Fruit fly (Drosophila melanogaster) whole organism, pupa: Measurements from ENCODE around the gene jagn.

Experiments
- CG12605 ChIP-seq: fragments of 200-800 bp; sonication (Bioruptor generic); IDR thresholded peaks from 2 replicates; pipeline ENCODE4 v1.3.6; 2022; ENCODE audit warnings: missing biosample characterization, missing genetic modification characterization
- CG14655 ChIP-seq: fragments of 200-800 bp; sonication (Bioruptor generic); optimal IDR thresholded peaks from 3 replicates; lab custom pipeline; 2017; ENCODE audit warnings: mild to moderate bottlenecking, missing biosample characterization, missing genetic modification reagents, missing genetic modification characterization
- CG15710 ChIP-seq: fragments of 200-800 bp; sonication (Bioruptor generic); optimal IDR thresholded peaks from 2 replicates; lab custom pipeline; 2018; ENCODE audit warnings: missing biosample characterization, mild to moderate bottlenecking, missing genetic modification characterization, moderate library complexity
- CG32121 ChIP-seq: fragments of 200-800 bp; sonication (Bioruptor generic); IDR thresholded peaks from 2 replicates; pipeline ENCODE4 v1.3.6; 2022; ENCODE audit warnings: missing biosample characterization, missing genetic modification characterization
- CG8159 ChIP-seq: fragments of 200-800 bp; sonication (Bioruptor generic); optimal IDR thresholded peaks from 3 replicates; lab custom pipeline; 2018; ENCODE audit warnings: missing biosample characterization, mild to moderate bottlenecking, missing genetic modification characterization, moderate library complexity
- CG8301 ChIP-seq: fragments of 200-800 bp; sonication (Bioruptor generic); optimal IDR thresholded peaks from 2 replicates; lab custom pipeline; 2018; ENCODE audit warnings: missing biosample characterization, mild to moderate bottlenecking, missing genetic modification characterization
- CG9948 ChIP-seq: fragments of 200-800 bp; sonication (Bioruptor generic); optimal IDR thresholded peaks from 2 replicates; lab custom pipeline; 2018; ENCODE audit warnings: missing biosample characterization, mild to moderate bottlenecking, missing genetic modification characterization, moderate library complexity
- D1 ChIP-seq: fragments of 200-800 bp; sonication (Bioruptor generic); optimal IDR thresholded peaks from 2 replicates; lab custom pipeline; 2018; ENCODE audit warnings: missing biosample characterization, mild to moderate bottlenecking, missing genetic modification characterization, moderate library complexity
- EcR ChIP-seq: fragments of 200-800 bp; sonication (Bioruptor generic); optimal IDR thresholded peaks from 3 replicates; lab custom pipeline; 2019; ENCODE audit warnings: missing biosample characterization, missing genetic modification characterization, mild to moderate bottlenecking, moderate library complexity, missing genetic modification reagents
- Pif1A ChIP-seq: fragments of 200-800 bp; sonication (Bioruptor generic); optimal IDR thresholded peaks from 3 replicates; lab custom pipeline; 2016; ENCODE audit warnings: missing biosample characterization, missing genetic modification characterization
- Pif1B ChIP-seq: fragments of 200-800 bp; sonication (Bioruptor generic); optimal IDR thresholded peaks from 3 replicates; lab custom pipeline; 2016; ENCODE audit warnings: missing biosample characterization, missing genetic modification characterization
- Snoo ChIP-seq: fragments of 200-800 bp; sonication (Bioruptor generic); optimal IDR thresholded peaks from 3 replicates; lab custom pipeline; 2017; ENCODE audit warnings: missing biosample characterization, mild to moderate bottlenecking, missing genetic modification characterization, inconsistent platforms
- gl ChIP-seq: fragments of 200-800 bp; sonication (Bioruptor generic); optimal IDR thresholded peaks from 2 replicates; lab custom pipeline; 2018; ENCODE audit warnings: missing biosample characterization, mild to moderate bottlenecking, missing genetic modification characterization
- rn ChIP-seq: fragments of 200-800 bp; sonication (Bioruptor generic); IDR thresholded peaks from 2 replicates; pipeline ENCODE4 v1.3.6; 2022; ENCODE audit warnings: missing biosample characterization, missing genetic modification characterization

DNA sequence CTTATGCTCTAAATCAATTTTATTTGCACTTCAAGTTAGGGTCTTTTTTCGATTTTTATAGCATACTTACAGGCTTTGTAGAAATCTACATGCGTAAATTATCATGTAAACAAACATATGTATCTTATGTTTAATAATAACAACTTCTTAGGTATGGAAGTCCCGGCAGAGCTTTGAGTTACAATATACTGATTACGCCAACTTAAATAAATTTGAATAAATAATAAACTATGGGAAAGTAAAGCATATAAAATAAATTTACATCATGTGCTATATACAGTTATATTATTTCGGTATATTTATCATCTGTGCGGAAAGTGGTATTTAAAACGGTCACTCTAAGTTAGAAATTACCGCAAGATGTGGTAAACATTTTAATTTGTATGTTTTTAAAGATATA lies 45.9 kb upstream of the jagn start, which contains the start of gene CG1239:
- TF ChIP-seq Pif1B (GFP tag; lab: Kevin White, UChicago) (no peak), CG32121 (GFP tag; lab: Robert Waterston, UW) (no peak), EcR (GFP tag; lab: Kevin White, UChicago) (no peak), CG8301 (tag; lab: Kevin White, UChicago) (no peak), CG8159 (tag; lab: Kevin White, UChicago) (no peak), CG14655 (no peak), CG12605 (GFP tag; lab: Robert Waterston, UW) (no peak), CG9948 (no peak), Pif1A (GFP tag; lab: Kevin White, UChicago) (no peak), D1 (tag; lab: Kevin White, UChicago) (no peak), rn (GFP tag; lab: Robert Waterston, UW) (no peak), Snoo (tag; lab: Kevin White, UChicago) (no peak), gl (tag; lab: Kevin White, UChicago) (no peak), CG15710 (tag; lab: Kevin White, UChicago) (no peak)
